Fruit fly (Drosophila melanogaster) Kc167 (cell line): Measurements from ENCODE around the gene CG6686.

ENCODE experiments used
- Sin3A ChIP-seq: fragments of >200 bp; optimal IDR thresholded peaks from 2 replicates; lab custom pipeline; 2018; ENCODE audit warnings: missing external identifiers
- h ChIP-seq: fragments of >200 bp; optimal IDR thresholded peaks from 3 replicates; lab custom pipeline; 2018; ENCODE audit warnings: missing external identifiers

dm6 chr2L:11963422-11964322 lies 24.2 kb downstream of the CG6686 start:
- TF ChIP-seq Sin3A (no peak), h (lab: Kevin White, UChicago) (no peak)
